Fruit fly (Drosophila melanogaster) whole organism, larva: ENCODE data around the gene CG2540.

Experiments used
- noc ChIP-seq: fragments of 200-800 bp; sonication (Bioruptor generic); optimal IDR thresholded peaks from 3 replicates; lab custom pipeline; 2019; ENCODE audit warnings: missing biosample characterization, mild to moderate bottlenecking, missing genetic modification characterization, moderate library complexity

CG2540 gene

dm6 chrX:12669659-12670488 lies 40.2 kb downstream of the CG2540 start:
- TF ChIP-seq noc (tag; lab: Kevin White, UChicago) = peak; percentile 89

dm6 chrX:12670530-12671285 lies 41.0 kb downstream of the CG2540 start:
- TF ChIP-seq noc (tag; lab: Kevin White, UChicago) = no peak

dm6 chrX:12672317-12673172 lies 42.9 kb downstream of the CG2540 start:
- TF ChIP-seq noc (tag; lab: Kevin White, UChicago) = peak; percentile 19

dm6 chrX:12673833-12674541 lies 44.3 kb downstream of the CG2540 start:
- no peak for TF ChIP-seq noc (tag; lab: Kevin White, UChicago)

- no peak for TF ChIP-seq noc (tag; lab: Kevin White, UChicago)
Observed at dm6 chrX:12675284-12675683, 45.6 kb downstream of the CG2540 start.

- no peak for TF ChIP-seq noc (tag; lab: Kevin White, UChicago)
Observed at dm6 chrX:12675798-12676553, 46.3 kb downstream of the CG2540 start.

dm6 chrX:12676554-12677336 lies 47.1 kb downstream of the CG2540 start:
- no peak for TF ChIP-seq noc (tag; lab: Kevin White, UChicago)
